Worm (Caenorhabditis elegans): ENCODE results near the gene fipr-7.
A peak's percentile ranks its signal among the peaks of the same experiment; 100 is the strongest.

The fipr-7 gene

DNA sequence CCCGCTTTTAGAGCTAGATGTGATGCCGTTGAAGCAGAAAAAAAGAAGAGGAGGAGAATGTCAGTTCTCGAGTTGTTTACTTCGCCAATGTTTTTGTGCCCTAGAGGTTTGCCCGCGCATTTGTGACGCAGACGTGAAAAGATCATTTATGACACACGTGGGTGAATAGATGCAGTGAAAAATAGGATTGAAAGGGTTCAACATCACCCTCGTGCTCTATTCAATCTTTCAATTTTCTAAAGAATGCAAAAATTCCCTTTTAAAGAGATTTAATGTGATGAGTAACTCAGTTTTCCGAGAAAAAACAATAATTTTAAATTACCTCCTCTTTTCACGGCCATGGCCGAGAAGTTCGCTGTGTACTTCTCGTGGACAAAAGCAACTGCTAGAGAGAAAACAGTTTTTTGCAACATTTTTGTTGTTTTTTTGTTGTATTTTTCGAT is 16.8 kb downstream of the fipr-7 start:
- TF ChIP-seq hlh-30 (tag; optimal IDR thresholded peaks at IDR 0.05; ENCODE audit: insufficient read depth) (peak; percentile 2), ceh-6 (GFP tag; optimal IDR thresholded peaks at IDR 0.05) (no peak), K09A11.1 (tag; optimal IDR thresholded peaks at IDR 0.05; ENCODE audit: insufficient read depth) (no peak), unc-42 (tag; optimal IDR thresholded peaks at IDR 0.05) (peak; percentile 17)

DNA sequence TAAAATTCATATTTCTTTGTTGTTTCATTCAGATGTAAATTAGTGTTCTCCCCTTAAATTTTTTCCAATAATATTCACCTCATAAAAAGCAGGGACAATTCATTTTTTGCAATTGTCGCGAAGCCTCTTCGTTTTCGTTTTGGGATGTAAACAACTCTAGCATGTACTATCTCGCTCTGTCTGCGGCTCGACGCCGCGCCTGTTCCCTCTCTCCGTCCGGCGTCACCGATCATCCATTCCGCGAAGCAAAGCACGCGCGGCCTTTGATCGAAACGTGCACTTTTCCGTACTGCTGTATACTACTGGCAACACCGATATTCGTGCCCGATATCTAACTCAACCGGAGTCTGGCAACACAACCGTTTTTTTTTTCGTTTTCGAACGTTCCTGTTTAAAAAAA is 17.3 kb downstream of the fipr-7 start:
- no peak for TF ChIP-seq hlh-8 (tag; optimal IDR thresholded peaks at IDR 0.05)
- TF ChIP-seq ttx-3 (tag; optimal IDR thresholded peaks at IDR 0.05) = no peak
- TF ChIP-seq unc-55 (GFP tag; optimal IDR thresholded peaks at IDR 0.05) = no peak
- TF ChIP-seq nfya-1 (tag; optimal IDR thresholded peaks at IDR 0.05) = no peak
- TF ChIP-seq syd-9 (tag; optimal IDR thresholded peaks at IDR 0.05) = no peak
- TF ChIP-seq lin-11 (tag; optimal IDR thresholded peaks at IDR 0.05) = no peak
- TF ChIP-seq sdc-2 (tag; optimal IDR thresholded peaks at IDR 0.05) = no peak
- TF ChIP-seq unc-86 (tag; optimal IDR thresholded peaks at IDR 0.05) = no peak

DNA sequence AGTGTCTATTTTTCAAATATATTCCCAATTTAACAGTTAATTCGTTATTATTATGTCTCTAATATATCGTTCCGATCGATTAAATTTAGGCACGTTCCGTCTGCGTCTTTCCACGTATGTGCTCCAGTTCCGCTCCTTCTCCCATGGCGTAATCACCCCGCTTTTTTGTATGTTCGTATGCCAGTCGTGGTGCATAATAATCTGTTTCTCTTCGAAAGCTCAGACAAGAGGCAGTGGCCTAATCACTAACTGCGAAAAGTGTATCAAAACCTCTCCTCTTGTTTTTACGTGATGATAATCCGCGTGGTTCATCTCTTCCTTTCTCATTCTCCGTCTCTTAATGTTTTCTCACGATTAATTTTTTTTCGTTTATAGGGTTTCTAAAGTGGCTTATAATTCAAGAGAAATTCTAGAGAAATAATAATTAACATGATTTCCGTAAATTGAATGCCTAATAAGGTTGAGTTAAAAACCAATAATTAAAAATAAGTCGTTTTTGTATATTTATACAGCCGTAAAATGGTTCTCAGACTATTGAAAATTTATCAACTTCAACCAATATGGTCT is 18.1 kb downstream of the fipr-7 start:
- TF ChIP-seq fkh-10 (GFP tag; optimal IDR thresholded peaks at IDR 0.05) = no peak
- no peak for TF ChIP-seq unc-86 (tag; optimal IDR thresholded peaks at IDR 0.05)
- no peak for TF ChIP-seq ceh-31 (tag; optimal IDR thresholded peaks at IDR 0.05)
- TF ChIP-seq dmd-4 (tag; optimal IDR thresholded peaks at IDR 0.05; ENCODE audit: borderline replicate concordance) = no peak
- no peak for TF ChIP-seq K09A11.1 (tag; optimal IDR thresholded peaks at IDR 0.05; ENCODE audit: insufficient read depth)
- no peak for TF ChIP-seq pha-4 (tag; optimal IDR thresholded peaks at IDR 0.05)
- TF ChIP-seq unc-42 (tag; optimal IDR thresholded peaks at IDR 0.05) = no peak
- no peak for TF ChIP-seq npax-4 (tag; optimal IDR thresholded peaks at IDR 0.05)
- TF ChIP-seq ceh-22 (tag; optimal IDR thresholded peaks at IDR 0.05) = no peak
- TF ChIP-seq Y22D7AL.16 (tag; optimal IDR thresholded peaks at IDR 0.05) = no peak
- TF ChIP-seq ref-2 (tag; optimal IDR thresholded peaks at IDR 0.05) = no peak
- no peak for TF ChIP-seq gmeb-2 (tag; optimal IDR thresholded peaks at IDR 0.05)
- TF ChIP-seq K02D7.2 (tag; optimal IDR thresholded peaks at IDR 0.05) = no peak
- TF ChIP-seq nhr-232 (tag; optimal IDR thresholded peaks at IDR 0.05) = no peak
- no peak for TF ChIP-seq ceh-18 (tag; optimal IDR thresholded peaks at IDR 0.05)
- TF ChIP-seq zip-5 (tag; optimal IDR thresholded peaks at IDR 0.05) = no peak
- no peak for TF ChIP-seq ceh-24 (tag; optimal IDR thresholded peaks at IDR 0.05)
- no peak for TF ChIP-seq C38D4.7 (GFP tag; optimal IDR thresholded peaks at IDR 0.05)

DNA sequence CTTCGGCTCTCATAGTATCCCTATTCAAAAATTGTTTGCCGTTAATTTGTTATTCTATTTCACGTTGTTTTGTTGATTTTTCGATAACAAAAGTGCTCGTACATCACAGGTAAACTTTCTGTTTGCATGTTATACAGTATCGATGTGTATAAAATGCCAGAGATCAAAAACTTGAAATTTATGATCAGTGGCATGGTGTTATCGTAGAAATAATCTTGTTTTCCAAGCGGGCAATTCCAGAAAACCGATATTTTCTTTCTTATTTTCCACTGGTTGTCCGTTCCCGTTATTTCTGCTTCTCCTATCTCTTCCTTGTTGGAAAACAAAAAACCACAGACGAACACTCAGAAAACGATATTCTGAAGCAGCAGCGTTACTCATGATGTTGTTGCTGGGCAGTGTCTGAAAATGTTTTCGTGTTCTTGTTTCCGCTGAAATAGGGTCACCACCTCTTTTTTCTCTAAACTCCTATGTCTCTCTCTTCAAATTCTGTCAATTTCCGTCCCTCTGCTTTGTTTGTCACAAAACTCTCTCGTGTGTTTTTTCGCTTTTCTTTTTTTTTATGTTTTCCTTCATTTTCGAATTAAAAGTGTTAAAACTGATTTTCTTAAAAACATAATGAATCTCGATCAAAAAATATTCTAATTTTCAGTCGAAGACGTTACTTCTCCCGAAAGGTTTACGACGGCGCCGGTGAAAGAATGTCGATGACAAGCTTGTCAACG is 18.8 kb downstream of the fipr-7 start, which contains the start of gene akt-1:
Gene akt-1, plus strand, starts transcription at position 651 of the 725 bp plus-strand sequence.
- TF ChIP-seq npax-4 (tag; optimal IDR thresholded peaks at IDR 0.05) = no peak

DNA sequence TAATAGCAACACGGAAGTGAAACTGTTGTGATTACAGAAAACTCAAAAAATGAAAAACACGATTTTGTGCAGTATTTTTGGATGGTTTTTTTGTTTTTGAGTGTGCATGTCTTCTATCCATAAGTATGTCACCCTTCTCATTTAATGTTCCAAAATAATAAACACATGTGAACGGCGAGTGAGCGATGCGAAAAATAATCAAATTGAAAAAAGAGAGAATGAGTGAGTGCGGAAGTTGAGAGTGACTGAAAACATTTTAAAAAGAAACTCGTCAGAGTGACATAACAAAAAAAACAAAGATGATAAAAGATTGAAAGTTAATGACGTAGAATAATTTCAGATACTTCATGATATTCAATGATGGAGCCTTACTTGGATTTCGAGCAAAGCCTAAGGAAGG is 19.9 kb downstream of the fipr-7 start:
- no peak for TF ChIP-seq fkh-10 (GFP tag; optimal IDR thresholded peaks at IDR 0.05)
- no peak for TF ChIP-seq elt-4 (tag; optimal IDR thresholded peaks at IDR 0.05)
- no peak for TF ChIP-seq C08G9.2 (tag; optimal IDR thresholded peaks at IDR 0.05)
- TF ChIP-seq zip-5 (tag; optimal IDR thresholded peaks at IDR 0.05) = no peak
- TF ChIP-seq ahr-1 (tag; optimal IDR thresholded peaks at IDR 0.05) = no peak
- no peak for TF ChIP-seq ceh-6 (GFP tag; optimal IDR thresholded peaks at IDR 0.05)
- no peak for TF ChIP-seq hlh-13 (GFP tag; optimal IDR thresholded peaks at IDR 0.05)
- no peak for TF ChIP-seq unc-55 (GFP tag; optimal IDR thresholded peaks at IDR 0.05)
- no peak for TF ChIP-seq pros-1 (tag; optimal IDR thresholded peaks at IDR 0.05)
- TF ChIP-seq ref-2 (tag; optimal IDR thresholded peaks at IDR 0.05) = no peak

Measured in whole organism, late embryonic.